Fruit fly (Drosophila melanogaster) whole organism: ENCODE results near the gene hoe1.

ENCODE experiments used
- CG8478 ChIP-seq: fragments of >200 bp; optimal IDR thresholded peaks from 2 replicates; lab custom pipeline; 2018; ENCODE audit warnings: inconsistent platforms
- Dll ChIP-seq: fragments of >200 bp; optimal IDR thresholded peaks from 2 replicates; lab custom pipeline; 2017
- EcR ChIP-seq, 2 experiments: fragments of >200 bp; optimal IDR thresholded peaks; 2 replicates each; lab custom pipeline; 2017; ENCODE audit warnings: missing biosample characterization in 2 of 2, missing genetic modification characterization in 2 of 2, missing genetic modification reagents in 2 of 2
- pan ChIP-seq: fragments of >200 bp; optimal IDR thresholded peaks from 2 replicates; lab custom pipeline; 2017
- psq ChIP-seq: fragments of >200 bp; optimal IDR thresholded peaks from 2 replicates; lab custom pipeline; 2017
- usp ChIP-seq: fragments of >200 bp; optimal IDR thresholded peaks from 2 replicates; lab custom pipeline; 2017; ENCODE audit warnings: missing biosample characterization, missing genetic modification characterization, mixed read lengths

The hoe1 gene

DNA sequence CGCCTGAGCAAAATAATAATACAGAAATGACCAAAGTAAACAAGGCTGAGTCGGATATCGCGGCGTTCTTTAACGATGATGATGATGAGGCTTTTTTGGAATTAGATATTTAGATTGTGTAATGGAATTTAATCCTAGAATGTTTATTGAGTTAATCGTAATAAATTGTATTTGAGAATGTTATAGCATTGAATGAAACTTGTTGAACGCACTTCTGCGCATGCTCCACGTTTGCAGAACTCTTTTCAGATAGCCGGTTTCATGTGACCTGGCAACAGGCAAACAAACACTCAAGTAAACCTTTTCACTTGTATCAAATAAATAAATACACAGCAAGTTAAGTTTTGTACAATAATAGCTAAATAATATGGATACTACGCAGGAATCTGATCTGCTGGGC, 25.9 kb upstream of the hoe1 start, which contains the start of gene CG34124:
CG34124 (plus strand) TSS at position 301 of the 400 bp plus-strand sequence.
- TF ChIP-seq psq (lab: Kevin White, UChicago) (no peak), usp (no peak), CG8478 (lab: Kevin White, UChicago) (no peak), pan (lab: Kevin White, UChicago) (no peak), Dll (lab: Kevin White, UChicago) (no peak), EcR (GFP tag; optimal IDR thresholded peaks at IDR 0.05; lab: Kevin White, UChicago) (no peak)

DNA sequence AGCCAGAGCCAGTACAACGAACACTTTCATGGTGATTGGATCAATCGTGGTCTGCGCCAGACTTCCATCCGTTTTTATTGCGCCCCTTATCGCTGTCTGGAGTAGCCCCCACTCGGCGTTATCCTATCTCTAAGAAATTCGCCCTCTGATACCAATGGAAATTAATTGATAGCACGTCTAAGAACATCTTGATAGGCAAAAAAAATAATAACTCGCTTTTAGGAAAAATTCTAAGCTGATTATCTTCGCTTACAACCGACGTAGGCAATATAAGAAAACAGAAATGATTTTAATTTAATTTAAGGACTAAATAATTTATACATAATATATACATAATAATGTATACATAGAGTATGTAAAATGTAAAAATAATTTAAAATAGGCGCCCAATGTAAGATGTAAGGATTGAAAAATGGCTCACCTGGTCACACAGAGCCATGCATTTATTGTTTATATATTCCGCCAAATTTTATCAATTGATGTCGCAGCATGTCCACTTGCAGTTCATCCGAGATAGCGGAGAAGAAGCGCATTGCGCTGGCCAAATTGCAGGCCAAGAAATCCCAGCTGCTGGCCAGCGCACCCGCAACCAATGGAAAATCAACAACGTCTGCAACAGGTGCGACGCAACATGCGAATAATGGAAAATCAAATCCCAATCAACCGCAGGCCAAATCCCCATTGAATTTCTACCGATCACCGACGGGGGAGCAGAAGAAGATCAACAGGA, 23.1 kb upstream of the hoe1 start, which contains the start of the genes Jon25Bi and Marcal1:
Jon25Bi (minus strand) TSS at position 51 of the 730 bp plus-strand sequence.
Marcal1 (plus strand) TSS at position 416 of the 730 bp plus-strand sequence.
- TF ChIP-seq usp: no peak
- TF ChIP-seq EcR (GFP tag; optimal IDR thresholded peaks at IDR 0.05; lab: Kevin White, UChicago): no peak
- no peak for TF ChIP-seq psq (lab: Kevin White, UChicago)
- TF ChIP-seq pan (lab: Kevin White, UChicago): no peak
- TF ChIP-seq Dll (lab: Kevin White, UChicago): no peak
- TF ChIP-seq CG8478 (lab: Kevin White, UChicago): no peak

DNA sequence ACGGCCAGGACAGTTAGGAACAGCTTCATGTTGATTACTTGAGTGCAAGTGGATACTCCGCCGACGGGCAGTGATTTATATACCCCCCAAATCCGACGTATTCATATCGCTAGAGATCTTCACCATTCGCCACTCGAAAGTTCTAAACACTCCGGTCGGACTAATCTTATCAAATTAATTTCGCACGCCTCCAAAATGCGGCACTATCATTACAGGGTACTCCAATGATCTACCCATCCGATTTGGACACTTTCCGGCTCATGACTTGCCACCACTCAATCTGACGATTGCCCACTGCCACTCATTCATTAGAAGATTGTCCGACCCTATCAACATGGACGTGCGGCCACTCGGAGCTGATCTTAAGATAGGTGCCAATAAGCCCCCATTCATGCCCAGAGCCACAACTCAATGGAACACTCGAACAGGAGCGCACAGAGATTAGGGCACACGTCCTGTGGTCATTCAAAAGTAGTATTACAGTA, 20.9 kb upstream of the hoe1 start, which contains the start of gene Jon25Bii:
Jon25Bii (minus strand) TSS at position 51 of the 485 bp plus-strand sequence.
- TF ChIP-seq pan (lab: Kevin White, UChicago) (no peak), psq (lab: Kevin White, UChicago) (no peak), usp (no peak), EcR (GFP tag; optimal IDR thresholded peaks at IDR 0.05; lab: Kevin White, UChicago) (no peak), CG8478 (lab: Kevin White, UChicago) (no peak), Dll (lab: Kevin White, UChicago) (no peak)

DNA sequence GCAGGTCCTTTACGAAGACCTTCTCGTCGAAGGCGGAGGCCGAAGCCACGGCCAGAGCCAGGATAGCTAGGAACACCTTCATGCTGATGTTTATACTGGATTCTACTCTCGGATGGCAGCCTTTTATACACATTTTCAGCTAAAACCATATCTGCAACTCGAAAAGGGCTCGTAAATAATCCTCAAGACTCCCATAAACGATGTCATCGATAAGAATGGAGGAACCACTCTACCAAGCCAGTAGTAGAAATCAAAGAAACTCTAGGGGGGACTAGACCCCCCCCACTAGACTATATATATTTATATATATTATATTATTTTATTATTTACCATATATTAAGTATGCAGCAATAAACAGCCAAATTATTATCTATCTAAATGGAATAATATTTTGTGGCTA, 18.5 kb upstream of the hoe1 start, which contains the start of gene Jon25Biii:
Jon25Biii (minus strand) TSS at position 101 of the 400 bp plus-strand sequence.
- TF ChIP-seq usp: no peak
- TF ChIP-seq EcR (GFP tag; optimal IDR thresholded peaks at IDR 0.05; lab: Kevin White, UChicago): no peak
- no peak for TF ChIP-seq psq (lab: Kevin White, UChicago)
- no peak for TF ChIP-seq pan (lab: Kevin White, UChicago)
- no peak for TF ChIP-seq Dll (lab: Kevin White, UChicago)
- no peak for TF ChIP-seq CG8478 (lab: Kevin White, UChicago)

DNA sequence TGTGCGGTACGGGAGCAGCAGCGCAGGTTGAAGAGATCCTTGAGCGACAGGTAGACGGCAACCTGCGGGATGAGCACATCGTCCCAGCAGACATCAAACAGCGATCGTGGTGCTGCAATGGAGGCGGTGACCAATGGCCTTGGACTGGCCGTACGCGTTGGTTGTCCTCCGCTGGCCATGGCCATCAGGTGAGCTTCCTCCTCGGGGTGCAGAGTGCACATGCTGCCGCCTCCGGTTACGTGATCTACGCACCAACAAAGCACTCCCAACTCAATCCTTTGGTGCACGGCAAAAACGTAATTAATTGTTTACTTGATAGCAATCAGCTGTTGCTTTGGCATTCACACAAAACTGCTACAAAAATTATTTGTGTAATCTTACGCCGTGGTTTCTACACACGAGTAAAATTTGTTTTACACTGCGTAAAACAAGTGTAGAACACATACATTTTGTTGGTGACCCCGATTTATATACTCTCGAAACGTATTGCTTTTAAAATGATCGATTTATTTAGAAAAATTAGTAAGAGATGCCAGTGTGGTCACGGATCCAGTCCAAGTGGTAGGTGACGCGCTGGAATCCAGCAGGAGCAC, 17.4 kb upstream of the hoe1 start, which contains the start of gene jet:
jet (minus strand) TSS at position 332 of the 593 bp plus-strand sequence.
- no peak for TF ChIP-seq CG8478 (lab: Kevin White, UChicago)
- TF ChIP-seq Dll (lab: Kevin White, UChicago): no peak

DNA sequence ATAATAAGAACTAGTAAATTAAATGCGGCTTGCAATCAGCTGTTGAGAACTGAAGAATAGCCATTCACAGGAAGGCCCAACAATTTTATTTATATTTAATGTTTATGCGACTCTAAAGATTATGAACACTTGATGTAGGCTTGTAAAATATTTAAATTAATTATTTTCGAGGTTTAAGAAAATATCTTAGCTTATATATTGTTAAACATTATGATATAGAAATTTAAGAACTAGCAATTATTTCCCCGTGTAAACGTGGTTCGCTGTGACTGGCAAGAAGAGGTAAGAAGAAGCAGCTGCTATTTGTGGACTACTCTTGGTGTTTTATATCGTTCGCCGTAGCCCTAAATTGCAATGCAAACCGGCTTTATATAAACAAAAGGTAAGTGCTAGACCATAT, 13.1 kb upstream of the hoe1 start, which contains the start of the genes mRpL24 and betaggt-I:
mRpL24 (minus strand) TSS at position 62 of the 400 bp plus-strand sequence.
betaggt-I (plus strand) TSS at position 280 of the 400 bp plus-strand sequence.
- TF ChIP-seq pan (lab: Kevin White, UChicago): no peak
- no peak for TF ChIP-seq CG8478 (lab: Kevin White, UChicago)

DNA sequence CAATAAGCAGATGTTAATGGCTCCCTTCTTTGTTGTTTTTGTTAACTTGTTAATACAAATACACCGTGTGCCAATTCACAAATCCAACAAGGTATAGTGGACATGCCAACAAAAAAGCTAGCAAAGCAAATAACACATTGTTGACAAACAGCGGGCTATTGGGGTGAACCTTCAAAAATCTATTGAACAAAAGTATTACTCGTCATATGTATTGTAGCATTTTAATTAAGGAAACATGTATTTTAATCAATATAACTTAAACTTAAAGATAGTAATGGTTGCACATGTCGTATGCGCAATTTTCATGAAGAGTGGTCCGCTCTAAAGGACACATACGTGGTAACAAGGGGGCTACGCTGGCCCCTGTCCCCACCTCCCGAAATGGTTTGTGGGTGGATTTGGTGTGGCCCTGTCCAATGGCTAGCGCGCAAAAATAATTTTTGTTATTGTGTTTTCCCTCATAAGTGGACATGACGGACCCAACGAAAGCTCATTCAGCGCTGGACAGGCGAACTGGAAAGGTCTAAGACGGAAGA, 10.1 kb upstream of the hoe1 start, which contains the start of gene synr:
synr (plus strand) TSS at position 486 of the 536 bp plus-strand sequence.
- no peak for TF ChIP-seq pan (lab: Kevin White, UChicago)
- TF ChIP-seq CG8478 (lab: Kevin White, UChicago): no peak
- no peak for TF ChIP-seq EcR (GFP tag; optimal IDR thresholded peaks at IDR 0.05; lab: Kevin White, UChicago)
- no peak for TF ChIP-seq psq (lab: Kevin White, UChicago)
- no peak for TF ChIP-seq usp
- TF ChIP-seq Dll (lab: Kevin White, UChicago): no peak

DNA sequence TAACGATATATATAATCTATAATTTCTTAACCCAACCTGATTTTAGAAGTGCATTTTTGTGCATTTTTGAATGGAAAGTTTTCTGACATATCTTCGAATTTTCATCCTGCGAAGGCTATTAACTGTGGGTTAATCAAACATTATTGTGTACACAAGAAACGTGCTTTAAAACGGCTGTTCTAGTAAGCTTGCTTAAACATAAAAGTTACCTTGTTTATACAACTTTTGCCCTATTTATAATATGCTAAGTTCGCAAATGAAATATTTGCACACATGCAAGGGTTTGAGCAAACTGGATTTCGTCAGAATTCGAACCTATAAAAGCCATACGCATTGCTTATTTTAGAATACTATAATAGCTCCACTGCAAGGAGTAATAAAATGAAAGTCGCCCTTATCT, 4.9 kb upstream of the hoe1 start, which contains the start of gene Sgs1:
Sgs1 (plus strand) TSS at position 350 of the 400 bp plus-strand sequence.
- no peak for TF ChIP-seq pan (lab: Kevin White, UChicago)
- no peak for TF ChIP-seq usp
- no peak for TF ChIP-seq psq (lab: Kevin White, UChicago)
- TF ChIP-seq CG8478 (lab: Kevin White, UChicago): no peak
- TF ChIP-seq EcR (GFP tag; optimal IDR thresholded peaks at IDR 0.05; lab: Kevin White, UChicago): no peak
- TF ChIP-seq Dll (lab: Kevin White, UChicago): no peak

DNA sequence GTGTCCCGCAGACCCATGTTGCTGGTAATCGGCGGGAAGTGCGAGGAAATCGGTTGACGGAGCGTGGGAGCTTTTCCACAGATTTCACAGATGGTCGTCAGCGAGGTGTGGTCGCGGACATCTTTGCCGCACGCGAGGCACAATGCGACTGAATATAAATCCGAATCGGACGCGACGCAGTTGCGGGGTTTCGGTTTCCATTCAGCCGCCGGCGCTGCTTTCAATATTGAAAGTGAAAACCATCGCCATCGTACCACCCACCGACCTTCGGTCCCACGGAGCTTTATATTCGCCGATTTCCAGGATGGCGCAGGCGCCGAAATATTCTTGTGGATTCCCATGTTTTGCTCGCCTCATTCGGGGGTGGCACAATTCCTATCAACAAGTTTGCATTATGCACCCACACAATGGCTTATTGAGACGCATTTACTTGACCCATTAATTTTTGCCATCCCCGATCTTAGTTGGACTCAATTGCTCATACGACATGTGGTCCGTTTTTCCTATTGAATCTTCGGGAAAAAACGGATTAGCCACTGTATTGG, 4.2 kb upstream of the hoe1 start, which contains the start of gene hoe2:
hoe2 (minus strand) TSS at position 126 of the 545 bp plus-strand sequence.
- TF ChIP-seq EcR (GFP tag; optimal IDR thresholded peaks at IDR 0.05; lab: Kevin White, UChicago) (no peak), pan (lab: Kevin White, UChicago) (no peak), Dll (lab: Kevin White, UChicago) (no peak), CG8478 (lab: Kevin White, UChicago) (no peak), usp (no peak), psq (lab: Kevin White, UChicago) (no peak)

DNA sequence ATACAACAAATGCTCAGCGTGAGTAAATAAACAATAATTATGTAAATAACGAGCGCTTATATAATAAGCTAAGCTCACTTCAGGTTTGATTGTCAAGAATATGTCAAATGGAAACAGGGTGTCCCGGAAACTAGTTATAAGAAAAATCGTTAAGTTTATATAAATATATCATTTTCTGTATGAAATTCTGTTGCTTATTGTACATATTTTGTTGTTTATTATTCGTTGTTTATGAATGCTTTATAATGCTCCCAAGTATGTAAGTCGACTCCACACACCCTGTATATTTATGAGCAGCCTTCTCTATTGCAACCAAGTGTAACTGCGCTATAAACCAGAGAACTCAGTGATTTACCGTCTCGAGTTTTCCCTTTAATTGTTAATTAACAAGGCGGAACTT, 1.6 kb downstream of the hoe1 start:
- no peak for TF ChIP-seq CG8478 (lab: Kevin White, UChicago)
- TF ChIP-seq EcR (GFP tag; optimal IDR thresholded peaks at IDR 0.05; lab: Kevin White, UChicago): no peak
- no peak for TF ChIP-seq psq (lab: Kevin White, UChicago)
- no peak for TF ChIP-seq Dll (lab: Kevin White, UChicago)
- no peak for TF ChIP-seq pan (lab: Kevin White, UChicago)

DNA sequence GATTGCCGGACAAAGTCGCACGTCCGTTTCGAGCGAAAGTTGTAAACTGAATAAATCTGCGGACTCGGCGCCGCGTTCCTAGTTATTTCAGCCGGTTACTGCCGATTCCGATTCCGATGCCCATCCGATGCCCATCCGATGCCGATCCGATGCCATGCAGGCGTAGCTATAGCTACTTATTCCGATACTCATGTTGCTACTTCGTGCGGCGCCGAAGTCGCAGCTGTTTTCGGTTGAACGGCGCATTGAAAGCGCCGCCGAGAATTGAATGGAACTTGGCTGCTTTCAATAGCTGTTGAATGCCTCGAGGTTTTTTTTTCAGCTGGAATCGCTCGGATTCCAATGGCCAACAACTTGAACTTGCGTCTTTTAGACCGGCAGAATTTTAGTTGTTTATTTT, 3.8 kb downstream of the hoe1 start:
- no peak for TF ChIP-seq usp
- TF ChIP-seq pan (lab: Kevin White, UChicago): no peak
- no peak for TF ChIP-seq Dll (lab: Kevin White, UChicago)
- TF ChIP-seq EcR (GFP tag; optimal IDR thresholded peaks at IDR 0.05; lab: Kevin White, UChicago): no peak
- no peak for TF ChIP-seq CG8478 (lab: Kevin White, UChicago)
- TF ChIP-seq psq (lab: Kevin White, UChicago): no peak
